Worm (Caenorhabditis elegans): ENCODE data around the gene C28A5.2.
A peak's percentile ranks its signal among the peaks of the same experiment; 100 is the strongest.

DNA sequence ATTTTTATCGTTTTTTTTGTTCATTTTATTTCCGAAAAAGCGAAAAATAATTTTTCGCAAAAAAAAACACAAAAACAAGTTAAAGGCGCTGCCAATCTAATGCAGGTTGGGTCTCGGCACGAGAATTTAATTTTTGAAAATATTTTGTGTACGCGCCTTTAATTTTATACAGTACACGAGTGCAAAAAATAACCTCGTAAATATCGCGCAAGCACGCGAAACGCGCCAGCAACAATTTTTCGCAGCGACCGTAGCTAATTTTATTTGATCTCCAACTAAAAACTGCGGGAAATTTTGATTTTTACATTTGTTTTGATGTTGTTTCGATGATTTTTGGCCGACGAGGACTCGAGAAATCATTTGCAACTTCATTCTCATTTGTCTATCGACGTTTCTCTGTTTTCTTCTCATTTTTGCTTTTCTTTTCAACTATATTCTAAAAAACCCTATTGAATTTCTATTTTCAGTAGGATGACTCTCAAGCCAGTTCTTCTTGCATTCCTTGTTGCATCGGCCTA, 49.6 kb upstream of the C28A5.2 start, which contains the start of gene cpg-1:
- TF ChIP-seq dpff-1 (tag; optimal IDR thresholded peaks at IDR 0.05) (no peak), ztf-22 (GFP tag; optimal IDR thresholded peaks at IDR 0.05) (no peak), nhr-90 (tag; optimal IDR thresholded peaks at IDR 0.05) (no peak), hmg-20 (GFP tag; IDR thresholded peaks at IDR 0.05) (peak; percentile 60; the same call in 1 of the 2 replicates), rpc-1 (optimal IDR thresholded peaks at IDR 0.05) (no peak), rpc-1 (tag; optimal IDR thresholded peaks at IDR 0.05) (peak; percentile 21), Y56A3A.18 (GFP tag; IDR thresholded peaks at IDR 0.05) (no peak), snpc-1.1 (tag; optimal IDR thresholded peaks at IDR 0.05; ENCODE audit: insufficient read depth) (peak; percentile 84), mes-4 (tag; optimal IDR thresholded peaks at IDR 0.05) (peak; percentile 29)
